Fruit fly (Drosophila melanogaster): ENCODE results near the gene CG7173.

Gene CG7173

dm6 chr3L:21524071-21524889, 33.7 kb downstream of the CG7173 start:
- TF ChIP-seq ttk (optimal IDR thresholded peaks at IDR 0.05) (no peak), Sin3A (optimal IDR thresholded peaks at IDR 0.05) (no peak), insv (optimal IDR thresholded peaks at IDR 0.05) (no peak), Myc (optimal IDR thresholded peaks at IDR 0.05) (no peak), psq (optimal IDR thresholded peaks at IDR 0.05) (no peak), h (optimal IDR thresholded peaks at IDR 0.05) (no peak)

dm6 chr3L:21523059-21523836, 34.8 kb downstream of the CG7173 start, which contains the start of gene CG7611:
Gene CG7611 (plus strand): TSS chr3L:21523186.
- TF ChIP-seq ttk (optimal IDR thresholded peaks at IDR 0.05) (no peak), insv (optimal IDR thresholded peaks at IDR 0.05) (no peak), Myc (optimal IDR thresholded peaks at IDR 0.05) (no peak), h (optimal IDR thresholded peaks at IDR 0.05) (no peak), psq (optimal IDR thresholded peaks at IDR 0.05) (no peak), Sin3A (optimal IDR thresholded peaks at IDR 0.05) (no peak)

DNA sequence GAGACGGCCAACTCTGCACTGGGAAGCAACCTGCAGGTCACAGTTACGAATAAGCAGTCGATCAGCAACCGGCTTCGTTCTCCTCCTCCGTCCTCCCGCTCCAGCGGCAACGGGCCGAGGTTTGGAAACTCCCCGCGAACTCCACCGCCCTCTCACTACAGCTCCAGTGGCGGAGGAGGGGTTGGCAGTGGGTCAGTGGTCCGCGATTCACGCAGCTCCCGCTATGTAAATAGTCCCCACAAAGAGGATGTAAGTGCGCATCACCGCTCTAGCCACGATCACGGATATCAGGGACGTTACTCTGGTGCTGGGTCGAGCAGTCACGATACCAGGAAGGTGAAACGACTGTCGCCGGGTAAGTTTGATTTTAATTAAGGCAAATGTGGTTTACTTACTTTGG, 39.7 kb downstream of the CG7173 start:
- TF ChIP-seq insv (optimal IDR thresholded peaks at IDR 0.05) (no peak), h (optimal IDR thresholded peaks at IDR 0.05) (no peak), ttk (optimal IDR thresholded peaks at IDR 0.05) (no peak), Myc (optimal IDR thresholded peaks at IDR 0.05) (no peak), psq (optimal IDR thresholded peaks at IDR 0.05) (no peak), Sin3A (optimal IDR thresholded peaks at IDR 0.05) (no peak)

dm6 chr3L:21516716-21517266, 41.2 kb downstream of the CG7173 start:
- TF ChIP-seq Myc (optimal IDR thresholded peaks at IDR 0.05) (no peak), Sin3A (optimal IDR thresholded peaks at IDR 0.05) (no peak), h (optimal IDR thresholded peaks at IDR 0.05) (no peak), psq (optimal IDR thresholded peaks at IDR 0.05) (no peak), insv (optimal IDR thresholded peaks at IDR 0.05) (no peak), ttk (optimal IDR thresholded peaks at IDR 0.05) (no peak)

- TF ChIP-seq h (optimal IDR thresholded peaks at IDR 0.05) (no peak), ttk (optimal IDR thresholded peaks at IDR 0.05) (no peak), insv (optimal IDR thresholded peaks at IDR 0.05) (no peak), Myc (optimal IDR thresholded peaks at IDR 0.05) (no peak), psq (optimal IDR thresholded peaks at IDR 0.05) (no peak), Sin3A (optimal IDR thresholded peaks at IDR 0.05) (no peak)
Observed at dm6 chr3L:21515823-21516715, 42.0 kb downstream of the CG7173 start, which contains the start of the genes SAK and Cdk12. Gene SAK (minus strand): TSS chr3L:21515887. Gene Cdk12 (plus strand): TSS chr3L:21516306.

DNA sequence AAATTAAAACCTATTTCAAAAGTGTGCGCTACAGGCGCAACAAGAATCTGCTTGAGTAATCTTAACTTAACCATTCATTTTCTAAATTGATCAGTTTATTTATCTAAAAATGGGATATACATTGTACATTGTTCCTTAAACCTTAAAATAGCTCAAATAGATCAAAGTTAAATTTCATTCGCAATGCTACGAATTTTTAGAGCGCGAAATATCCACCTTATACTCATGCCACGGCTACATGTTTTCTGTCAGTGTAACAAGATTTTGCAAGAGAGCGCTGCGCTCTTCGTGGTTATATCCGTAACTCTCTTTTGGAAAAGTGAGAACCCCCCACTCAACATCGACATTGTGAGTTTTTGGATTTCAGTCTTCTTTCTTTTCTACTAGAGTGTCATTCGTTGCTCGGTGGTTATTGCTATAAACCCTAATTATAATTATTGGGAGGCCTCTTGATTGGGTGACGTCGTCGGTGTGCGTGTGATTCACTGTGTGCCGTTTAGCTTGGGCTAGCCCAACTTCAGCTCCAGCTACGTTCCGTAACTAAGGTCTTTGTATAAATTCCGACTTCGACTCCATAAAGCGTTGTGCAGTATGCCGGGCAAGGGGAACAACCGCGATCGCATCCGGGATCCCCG, 48.4 kb downstream of the CG7173 start:
- TF ChIP-seq Myc (optimal IDR thresholded peaks at IDR 0.05) (no peak), ttk (optimal IDR thresholded peaks at IDR 0.05) (no peak), psq (optimal IDR thresholded peaks at IDR 0.05) (no peak), insv (optimal IDR thresholded peaks at IDR 0.05) (no peak), h (optimal IDR thresholded peaks at IDR 0.05) (no peak), Sin3A (optimal IDR thresholded peaks at IDR 0.05) (no peak)

DNA sequence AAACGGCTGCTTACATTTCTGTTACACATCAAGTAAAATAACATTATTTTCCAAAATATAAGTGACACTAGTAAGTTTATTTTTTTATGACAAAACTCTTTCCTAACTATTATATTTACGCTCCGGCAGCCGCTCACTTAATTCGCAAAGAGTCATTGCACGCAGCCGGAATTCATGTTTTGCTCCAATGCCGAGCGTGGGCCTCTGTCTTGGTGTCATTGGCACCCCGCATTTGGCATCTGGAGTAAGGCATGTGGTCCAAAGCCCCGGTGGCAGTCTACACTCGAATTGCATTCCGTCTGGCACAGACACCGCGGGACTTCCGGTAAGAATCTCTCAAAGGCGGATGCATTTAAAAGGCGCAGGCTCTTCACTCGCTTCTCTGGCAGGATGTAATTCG, 49.4 kb downstream of the CG7173 start:
- TF ChIP-seq Myc (optimal IDR thresholded peaks at IDR 0.05) (no peak), insv (optimal IDR thresholded peaks at IDR 0.05) (no peak), Sin3A (optimal IDR thresholded peaks at IDR 0.05) (no peak), ttk (optimal IDR thresholded peaks at IDR 0.05) (no peak), h (optimal IDR thresholded peaks at IDR 0.05) (no peak), psq (optimal IDR thresholded peaks at IDR 0.05) (no peak)

DNA sequence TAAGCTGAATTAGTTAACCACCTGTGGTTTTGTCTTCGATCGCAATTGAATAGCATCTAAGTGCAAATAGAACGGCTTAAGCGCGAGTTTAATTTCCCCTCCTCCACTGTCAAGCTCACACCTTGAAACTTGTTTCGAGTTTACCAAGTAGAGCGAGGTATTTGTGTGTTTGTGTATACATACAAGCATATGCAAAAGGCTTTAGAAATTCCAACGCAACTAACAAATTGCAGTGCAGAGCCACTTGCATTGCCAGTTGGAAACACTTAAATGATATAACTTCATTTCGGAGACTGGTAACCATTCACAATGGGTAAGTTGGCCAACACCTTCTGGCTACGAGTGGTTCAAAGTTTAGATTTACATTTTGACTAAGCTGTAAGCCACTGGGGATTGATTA, 50.1 kb downstream of the CG7173 start:
- no peak for TF ChIP-seq Myc (optimal IDR thresholded peaks at IDR 0.05)
- no peak for TF ChIP-seq Sin3A (optimal IDR thresholded peaks at IDR 0.05)
- TF ChIP-seq insv (optimal IDR thresholded peaks at IDR 0.05): no peak
- no peak for TF ChIP-seq ttk (optimal IDR thresholded peaks at IDR 0.05)
- no peak for TF ChIP-seq h (optimal IDR thresholded peaks at IDR 0.05)
- TF ChIP-seq psq (optimal IDR thresholded peaks at IDR 0.05): no peak

- TF ChIP-seq h (optimal IDR thresholded peaks at IDR 0.05) (no peak), Myc (optimal IDR thresholded peaks at IDR 0.05) (no peak), ttk (optimal IDR thresholded peaks at IDR 0.05) (no peak), insv (optimal IDR thresholded peaks at IDR 0.05) (no peak), psq (optimal IDR thresholded peaks at IDR 0.05) (no peak), Sin3A (optimal IDR thresholded peaks at IDR 0.05) (no peak)
Observed at dm6 chr3L:21507354-21507928, 50.6 kb downstream of the CG7173 start, which contains the start of the genes Glg1 and M6. Gene Glg1 (minus strand): TSS chr3L:21507538. Gene M6 (plus strand): TSS chr3L:21507852.

Measured in Kc167 (cell line).